Worm (Caenorhabditis elegans) whole organism, L3 larva: ENCODE results near the gene fbxb-90.

Source experiments
- R02D3.7 ChIP-seq: fragments of 150-350 bp; optimal IDR thresholded peaks from 2 replicates; lab custom pipeline; 2014; ENCODE audit warnings: missing biosample characterization, missing genetic modification characterization
- ceh-82 ChIP-seq: fragments of 150-350 bp; optimal IDR thresholded peaks from 2 replicates; lab custom pipeline; 2014; ENCODE audit warnings: missing biosample characterization, missing genetic modification characterization
- egl-27 ChIP-seq: sonication (generic microtip); optimal IDR thresholded peaks from 4 replicates; lab custom pipeline; 2017; ENCODE audit warnings: missing biosample characterization, missing genetic modification reagents, missing genetic modification characterization
- elt-1 ChIP-seq: fragments of 150-350 bp; optimal IDR thresholded peaks from 2 replicates; lab custom pipeline; 2014; ENCODE audit warnings: missing biosample characterization, missing genetic modification characterization
- fkh-10 ChIP-seq: sonication (generic microtip); optimal IDR thresholded peaks from 2 replicates; lab custom pipeline; 2017; ENCODE audit warnings: missing biosample characterization, missing genetic modification reagents, missing genetic modification characterization
- lin-39 ChIP-seq: fragments of 150-350 bp; optimal IDR thresholded peaks from 2 replicates; lab custom pipeline; 2018; ENCODE audit warnings: missing biosample characterization, missing genetic modification reagents, missing genetic modification characterization
- nhr-11 ChIP-seq: fragments of 150-350 bp; optimal IDR thresholded peaks from 2 replicates; lab custom pipeline; 2014; ENCODE audit warnings: missing biosample characterization, missing genetic modification characterization
- nhr-12 ChIP-seq: fragments of 150-350 bp; optimal IDR thresholded peaks from 2 replicates; lab custom pipeline; 2014; ENCODE audit warnings: missing biosample characterization, missing genetic modification characterization
- nhr-237 ChIP-seq: fragments of 150-350 bp; optimal IDR thresholded peaks from 2 replicates; lab custom pipeline; 2014; ENCODE audit warnings: missing biosample characterization, missing genetic modification characterization
- nhr-28 ChIP-seq: fragments of 150-350 bp; optimal IDR thresholded peaks from 2 replicates; lab custom pipeline; 2014; ENCODE audit warnings: missing biosample characterization, missing genetic modification characterization
- pqm-1 ChIP-seq: fragments of 150-350 bp; optimal IDR thresholded peaks from 2 replicates; lab custom pipeline; 2017; ENCODE audit warnings: missing biosample characterization, missing genetic modification characterization, inconsistent platforms
- ztf-11 ChIP-seq: fragments of 150-350 bp; optimal IDR thresholded peaks from 2 replicates; lab custom pipeline; 2014; ENCODE audit warnings: missing biosample characterization, missing genetic modification characterization
- ztf-4 ChIP-seq: fragments of 150-350 bp; optimal IDR thresholded peaks from 2 replicates; lab custom pipeline; 2014; ENCODE audit warnings: missing biosample characterization, missing genetic modification characterization

DNA sequence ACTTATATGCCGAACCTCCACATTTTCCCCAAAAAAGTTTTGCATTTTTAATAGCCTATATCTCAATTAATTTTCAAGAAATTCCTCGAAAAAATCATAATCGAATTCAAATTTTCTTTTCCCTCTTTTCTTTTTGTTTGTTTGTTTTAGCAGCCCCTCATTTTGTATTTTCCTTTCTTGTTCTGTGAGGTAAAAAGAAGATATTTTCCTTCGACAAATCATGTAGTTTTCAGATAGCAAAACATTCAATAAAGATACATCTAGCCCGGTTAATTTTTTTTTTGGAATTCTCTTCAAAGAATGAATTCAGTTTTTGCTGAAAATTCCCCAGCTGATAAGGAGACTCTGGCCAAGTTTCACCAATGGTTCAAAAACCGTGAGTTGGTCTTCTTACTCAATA is 27.1 kb upstream of the fbxb-90 start, which contains the start of gene T24E12.3:
- TF ChIP-seq nhr-28 (tag; lab: Kevin White, UChicago) (no peak), ztf-11 (tag; lab: Kevin White, UChicago) (no peak), pqm-1 (no peak), R02D3.7 (tag; lab: Kevin White, UChicago) (no peak), elt-1 (tag; lab: Kevin White, UChicago) (no peak), lin-39 (tag; lab: Kevin White, UChicago) (no peak), egl-27 (tag; lab: Kevin White, UChicago) (no peak), nhr-237 (tag; lab: Kevin White, UChicago) (no peak), nhr-12 (tag; lab: Kevin White, UChicago) (no peak), ztf-4 (tag; lab: Kevin White, UChicago) (no peak), ceh-82 (tag; lab: Kevin White, UChicago) (no peak), fkh-10 (no peak), nhr-11 (tag; lab: Kevin White, UChicago) (no peak)
